Worm (Caenorhabditis elegans) whole organism, early embryonic: ENCODE data around the gene R13A5.11.

ENCODE experiments used
- B0310.2 ChIP-seq: sonication (generic microtip); optimal IDR thresholded peaks from 2 replicates; lab custom pipeline; 2016; ENCODE audit warnings: mild to moderate bottlenecking, missing genetic modification characterization, missing compliant biosample characterization
- F13C5.2 ChIP-seq: sonication (generic microtip); optimal IDR thresholded peaks from 2 replicates; lab custom pipeline; 2017; ENCODE audit warnings: mild to moderate bottlenecking, missing genetic modification characterization, inconsistent platforms, missing compliant biosample characterization
- aly-1 ChIP-seq: sonication (generic microtip); optimal IDR thresholded peaks from 2 replicates; lab custom pipeline; 2016; ENCODE audit warnings: missing genetic modification characterization, missing compliant biosample characterization
- ama-1 ChIP-seq: fragments of 150-350 bp; optimal IDR thresholded peaks from 2 replicates; lab custom pipeline; 2014
- ceh-13 ChIP-seq: fragments of 200-800 bp; sonication (Bioruptor generic); optimal IDR thresholded peaks from 2 replicates; lab custom pipeline; 2018; ENCODE audit warnings: mild to moderate bottlenecking, missing genetic modification characterization, missing compliant biosample characterization
- ceh-36 ChIP-seq: sonication (generic microtip); optimal IDR thresholded peaks from 2 replicates; lab custom pipeline; 2016; ENCODE audit warnings: missing genetic modification characterization, inconsistent platforms, missing compliant biosample characterization
- ets-7 ChIP-seq: sonication (generic microtip); optimal IDR thresholded peaks from 2 replicates; lab custom pipeline; 2016; ENCODE audit warnings: missing genotype, missing genetic modification characterization, missing compliant biosample characterization
- flt-1 ChIP-seq: fragments of 200-800 bp; sonication (Bioruptor generic); IDR thresholded peaks from 2 replicates; pipeline ENCODE4 v1.3.6; 2022; ENCODE audit warnings: missing genetic modification characterization, missing compliant biosample characterization
- hmg-4 ChIP-seq: fragments of 200-800 bp; sonication (Bioruptor generic); optimal IDR thresholded peaks from 2 replicates; lab custom pipeline; 2018; ENCODE audit warnings: mild to moderate bottlenecking, missing genetic modification characterization, missing compliant biosample characterization
- hnd-1 ChIP-seq: sonication (generic microtip); optimal IDR thresholded peaks from 2 replicates; lab custom pipeline; 2016; ENCODE audit warnings: missing genetic modification characterization, missing compliant biosample characterization
- pes-1 ChIP-seq: fragments of 200-800 bp; sonication (Bioruptor generic); IDR thresholded peaks from 2 replicates; pipeline ENCODE4 v1.3.6; 2022; ENCODE audit warnings: missing genetic modification reagents, missing genetic modification characterization, missing compliant biosample characterization
- scrt-1 ChIP-seq: fragments of 200-800 bp; sonication (Bioruptor generic); IDR thresholded peaks from 2 replicates; pipeline ENCODE4 v1.3.6; 2022; ENCODE audit warnings: missing genetic modification characterization, missing compliant biosample characterization
- sea-1 ChIP-seq: fragments of 200-800 bp; sonication (Bioruptor generic); conservative IDR thresholded peaks from 2 replicates; pipeline ENCODE4 v1.3.6; 2022; ENCODE audit warnings: missing genetic modification characterization, missing compliant biosample characterization

DNA sequence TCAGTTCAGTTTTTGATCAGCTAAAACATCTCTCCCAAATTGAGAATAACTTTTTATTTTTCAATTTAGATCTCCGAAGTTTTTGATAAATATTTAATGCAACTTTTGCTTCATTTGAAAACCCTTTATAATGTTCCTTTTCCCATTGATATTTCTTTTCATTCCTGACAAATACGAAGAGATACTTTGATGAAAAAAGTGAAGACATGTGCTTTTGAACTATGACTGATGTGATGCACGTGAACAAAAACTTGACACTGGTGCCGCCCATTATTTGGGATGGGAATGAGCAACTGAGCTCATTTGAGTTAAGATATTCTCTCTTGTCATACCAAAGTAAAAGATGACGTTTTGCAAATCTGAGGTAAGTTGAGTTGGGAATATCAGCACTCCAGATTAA lies 23.1 kb upstream of the R13A5.11 start, which contains the start of gene T04A6.1:
- TF ChIP-seq hmg-4: no peak
- TF ChIP-seq F13C5.2 (tag; lab: Kevin White, UChicago): no peak
- no peak for TF ChIP-seq ama-1
- no peak for TF ChIP-seq scrt-1 (GFP tag; lab: Robert Waterston, UW)
- no peak for TF ChIP-seq ceh-36 (tag; lab: Kevin White, UChicago)
- TF ChIP-seq hnd-1 (tag; lab: Kevin White, UChicago): no peak
- no peak for TF ChIP-seq aly-1 (tag; lab: Kevin White, UChicago)
- TF ChIP-seq sea-1: no peak
- no peak for TF ChIP-seq B0310.2
- TF ChIP-seq pes-1 (GFP tag; lab: Robert Waterston, UW): no peak
- no peak for TF ChIP-seq ceh-13 (GFP tag; lab: Kevin White, UChicago)
- no peak for TF ChIP-seq flt-1 (GFP tag; lab: Robert Waterston, UW)
- no peak for TF ChIP-seq ets-7 (tag; lab: Kevin White, UChicago)
